Worm (Caenorhabditis elegans): ENCODE data around the gene F33H1.4.

DNA sequence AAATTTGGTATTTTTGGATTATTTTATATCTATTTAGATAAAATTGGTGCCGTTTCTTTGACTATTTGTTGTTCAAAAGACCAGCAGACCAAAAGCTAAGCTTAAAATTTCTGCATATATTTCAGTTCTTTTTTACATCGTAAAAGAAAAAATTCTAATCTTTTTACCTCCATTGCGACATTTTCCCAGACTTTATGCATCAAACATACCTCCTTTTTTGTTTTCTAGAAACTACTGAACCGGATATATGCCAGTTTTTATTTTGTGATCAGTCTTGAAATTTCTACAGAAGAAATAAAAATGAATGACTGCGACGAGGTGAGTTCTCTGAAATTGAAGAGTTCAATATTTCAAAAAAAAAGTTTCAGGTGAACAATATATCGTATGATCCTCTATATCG, 20.2 kb downstream of the F33H1.4 start, which contains the start of gene srb-6:
- no peak for TF ChIP-seq nhr-10 (tag; optimal IDR thresholded peaks at IDR 0.05)
- no peak for TF ChIP-seq mdl-1 (tag; optimal IDR thresholded peaks at IDR 0.05)
- TF ChIP-seq nhr-77 (tag; optimal IDR thresholded peaks at IDR 0.05), result no peak
- no peak for TF ChIP-seq unc-62 (GFP tag; optimal IDR thresholded peaks at IDR 0.05)
- TF ChIP-seq nhr-237 (tag; optimal IDR thresholded peaks at IDR 0.05), result no peak
- no peak for TF ChIP-seq aly-2 (tag; optimal IDR thresholded peaks at IDR 0.05)
- no peak for TF ChIP-seq lin-13 (GFP tag; optimal IDR thresholded peaks at IDR 0.05)
- TF ChIP-seq ceh-82 (tag; optimal IDR thresholded peaks at IDR 0.05), result no peak
- no peak for TF ChIP-seq snpc-4 (tag; optimal IDR thresholded peaks at IDR 0.05)
- no peak for TF ChIP-seq nhr-11 (tag; optimal IDR thresholded peaks at IDR 0.05)
- no peak for TF ChIP-seq fos-1 (tag; optimal IDR thresholded peaks at IDR 0.05)
- TF ChIP-seq elt-1 (tag; optimal IDR thresholded peaks at IDR 0.05), result no peak
- no peak for TF ChIP-seq ama-1 (optimal IDR thresholded peaks at IDR 0.05)
- TF ChIP-seq skn-1 (tag; optimal IDR thresholded peaks at IDR 0.05), result no peak
